Fruit fly (Drosophila melanogaster) whole organism, wandering third instar larva: Measurements from ENCODE around the gene brv2.

Experiments used
- Abd-B ChIP-seq: fragments of >200 bp; optimal IDR thresholded peaks from 2 replicates; lab custom pipeline; 2017; ENCODE audit warnings: missing biosample characterization, missing genetic modification characterization
- CG32264 ChIP-seq: fragments of 200-800 bp; sonication (Bioruptor generic); optimal IDR thresholded peaks from 2 replicates; lab custom pipeline; 2016; ENCODE audit warnings: missing biosample characterization, missing genetic modification characterization
- CG9705 ChIP-seq: fragments of 200-800 bp; sonication (Bioruptor generic); optimal IDR thresholded peaks from 2 replicates; lab custom pipeline; 2018; ENCODE audit warnings: missing biosample characterization, mild to moderate bottlenecking, missing genetic modification characterization
- CrebA ChIP-seq: fragments of 200-800 bp; sonication (Bioruptor generic); optimal IDR thresholded peaks from 2 replicates; lab custom pipeline; 2016; ENCODE audit warnings: missing biosample characterization, mild to moderate bottlenecking, missing genetic modification characterization, borderline replicate concordance
- Dfd ChIP-seq: fragments of >200 bp; optimal IDR thresholded peaks from 2 replicates; lab custom pipeline; 2017; ENCODE audit warnings: missing biosample characterization, missing genetic modification characterization
- GATAd ChIP-seq: sonication (Bioruptor generic); optimal IDR thresholded peaks from 2 replicates; lab custom pipeline; 2016; ENCODE audit warnings: missing biosample characterization, missing genetic modification characterization
- HLH106 ChIP-seq: fragments of 200-800 bp; optimal IDR thresholded peaks from 3 replicates; lab custom pipeline; 2019; ENCODE audit warnings: missing biosample characterization, mild to moderate bottlenecking, missing genetic modification characterization, moderate library complexity
- Hnf4 ChIP-seq: fragments of 200-800 bp; sonication (Bioruptor generic); optimal IDR thresholded peaks from 2 replicates; lab custom pipeline; 2016; ENCODE audit warnings: missing biosample characterization, mild to moderate bottlenecking, missing genetic modification characterization
- Hr78 ChIP-seq: fragments of >200 bp; optimal IDR thresholded peaks from 2 replicates; lab custom pipeline; 2017; ENCODE audit warnings: missing biosample characterization, missing genetic modification characterization
- Hr83 ChIP-seq: fragments of 200-300 bp; sonication (Bioruptor generic); optimal IDR thresholded peaks from 2 replicates; lab custom pipeline; 2016; ENCODE audit warnings: missing biosample characterization, mild to moderate bottlenecking, missing genetic modification characterization, moderate library complexity; ENCODE audit not compliant: poor library complexity, severe bottlenecking
- Jra ChIP-seq: sonication (Bioruptor generic); optimal IDR thresholded peaks from 2 replicates; lab custom pipeline; 2016; ENCODE audit warnings: missing biosample characterization, missing genetic modification characterization
- Mio ChIP-seq: sonication (Bioruptor generic); optimal IDR thresholded peaks from 2 replicates; lab custom pipeline; 2016; ENCODE audit warnings: missing biosample characterization, missing genetic modification characterization
- Myc ChIP-seq: fragments of >200 bp; optimal IDR thresholded peaks from 2 replicates; lab custom pipeline; 2017
- N ChIP-seq: fragments of >200 bp; optimal IDR thresholded peaks from 2 replicates; lab custom pipeline; 2018; ENCODE audit warnings: missing biosample characterization, missing external identifiers, missing genetic modification characterization
- OdsH ChIP-seq: fragments of 200-800 bp; sonication (Bioruptor generic); optimal IDR thresholded peaks from 2 replicates; lab custom pipeline; 2016; ENCODE audit warnings: missing biosample characterization, mild to moderate bottlenecking, missing genetic modification characterization
- Rel ChIP-seq, 2 experiments: fragments of 200-800 bp; sonication (Bioruptor generic) in 1 of 2; optimal IDR thresholded peaks; 2 replicates in 1 of 2; 3 replicates in 1 of 2; lab custom pipeline; 2016 to 2019; ENCODE audit warnings: mild to moderate bottlenecking in 2 of 2, missing biosample characterization in 2 of 2, missing genetic modification characterization in 2 of 2, moderate library complexity in 1 of 2
- Vsx2 ChIP-seq: fragments of 200-300, 225-300 bp; sonication (Bioruptor generic); optimal IDR thresholded peaks from 2 replicates; lab custom pipeline; 2018; ENCODE audit warnings: missing biosample characterization, missing genetic modification characterization; ENCODE audit not compliant: partially characterized antibody
- br ChIP-seq: fragments of 200-800 bp; sonication (Bioruptor generic); optimal IDR thresholded peaks from 2 replicates; lab custom pipeline; 2016; ENCODE audit warnings: missing biosample characterization, missing genetic modification characterization
- brk ChIP-seq: fragments of 200-800 bp; sonication (Bioruptor generic); optimal IDR thresholded peaks from 2 replicates; lab custom pipeline; 2016; ENCODE audit warnings: missing biosample characterization, mild to moderate bottlenecking, missing genetic modification characterization
- dmrt93B ChIP-seq: fragments of 200-800 bp; sonication (Bioruptor generic); optimal IDR thresholded peaks from 2 replicates; lab custom pipeline; 2018; ENCODE audit warnings: missing biosample characterization, mild to moderate bottlenecking, missing genetic modification characterization
- ey ChIP-seq: fragments of 200-800 bp; sonication (Bioruptor generic); optimal IDR thresholded peaks from 2 replicates; lab custom pipeline; 2016; ENCODE audit warnings: missing biosample characterization, missing genetic modification characterization
- fru ChIP-seq: fragments of 200-800 bp; sonication (Bioruptor generic); optimal IDR thresholded peaks from 3 replicates; lab custom pipeline; 2016; ENCODE audit warnings: missing biosample characterization, mild to moderate bottlenecking, missing genetic modification characterization
- jim ChIP-seq: fragments of 175-275, 200-325 bp; sonication (Bioruptor generic); optimal IDR thresholded peaks from 2 replicates; lab custom pipeline; 2016; ENCODE audit warnings: missing biosample characterization, mild to moderate bottlenecking, missing genetic modification characterization
- lola ChIP-seq: fragments of >200 bp; optimal IDR thresholded peaks from 2 replicates; lab custom pipeline; 2017; ENCODE audit warnings: missing biosample characterization, missing genetic modification characterization
- pan ChIP-seq: fragments of >200 bp; optimal IDR thresholded peaks from 2 replicates; lab custom pipeline; 2017
- psq ChIP-seq: fragments of 200-800 bp; sonication (Bioruptor generic); optimal IDR thresholded peaks from 3 replicates; lab custom pipeline; 2017; ENCODE audit warnings: missing biosample characterization, mild to moderate bottlenecking, missing genetic modification characterization, moderate library complexity
- rgr ChIP-seq: fragments of 200-800 bp; sonication (Bioruptor generic); optimal IDR thresholded peaks from 3 replicates; lab custom pipeline; 2016; ENCODE audit warnings: missing biosample characterization, mild to moderate bottlenecking, missing genetic modification characterization
- sage ChIP-seq: fragments of 200-800 bp; sonication (Bioruptor generic); optimal IDR thresholded peaks from 2 replicates; lab custom pipeline; 2016; ENCODE audit warnings: missing biosample characterization, mild to moderate bottlenecking, missing genetic modification characterization
- sv ChIP-seq: fragments of 200-800 bp; sonication (Bioruptor generic); optimal IDR thresholded peaks from 3 replicates; lab custom pipeline; 2016; ENCODE audit warnings: missing biosample characterization, missing genetic modification characterization
- tai ChIP-seq: sonication (Bioruptor generic); optimal IDR thresholded peaks from 2 replicates; lab custom pipeline; 2016; ENCODE audit warnings: missing biosample characterization, missing genetic modification characterization
- usp ChIP-seq: fragments of >200 bp; optimal IDR thresholded peaks from 2 replicates; lab custom pipeline; 2017; ENCODE audit warnings: missing biosample characterization, missing genetic modification characterization
- woc ChIP-seq: sonication (Bioruptor generic); optimal IDR thresholded peaks from 2 replicates; lab custom pipeline; 2016; ENCODE audit warnings: missing biosample characterization, mild to moderate bottlenecking, missing genetic modification characterization

The brv2 gene

dm6 chr3L:17388895-17389294, 44.4 kb upstream of the brv2 start, which contains the start of gene CG13731:
Gene CG13731, minus strand, starts transcription at chr3L:17388956.
- TF ChIP-seq GATAd (GFP tag; lab: Kevin White, UChicago) (peak; percentile 6), Myc (no peak)

- TF ChIP-seq CrebA, result no peak
- no peak for TF ChIP-seq Dfd (GFP tag; lab: Kevin White, UChicago)
- no peak for TF ChIP-seq rgr (GFP tag; lab: Kevin White, UChicago)
- TF ChIP-seq Jra (GFP tag; lab: Kevin White, UChicago), result no peak
- no peak for TF ChIP-seq Myc
- no peak for TF ChIP-seq brk (GFP tag; lab: Kevin White, UChicago)
- TF ChIP-seq sv, result no peak
- no peak for TF ChIP-seq tai
- no peak for TF ChIP-seq br (GFP tag; lab: Kevin White, UChicago)
- no peak for TF ChIP-seq Hr83 (GFP tag; lab: Kevin White, UChicago)
- TF ChIP-seq CG32264 (GFP tag; lab: Kevin White, UChicago), result no peak
- TF ChIP-seq woc (GFP tag; lab: Kevin White, UChicago), result no peak
- no peak for TF ChIP-seq Hnf4 (GFP tag; lab: Kevin White, UChicago)
- TF ChIP-seq usp (GFP tag; lab: Kevin White, UChicago), result no peak
These were observed 42.3 kb upstream of the brv2 start for dm6 chr3L:17386612-17387382.

dm6 chr3L:17383714-17384113, 39.2 kb upstream of the brv2 start:
- TF ChIP-seq CG32264 (GFP tag; lab: Kevin White, UChicago) (no peak), GATAd (GFP tag; lab: Kevin White, UChicago) (no peak), Hr78 (GFP tag; lab: Kevin White, UChicago) (no peak)

- no peak for TF ChIP-seq Myc
- no peak for TF ChIP-seq brk (GFP tag; lab: Kevin White, UChicago)
- no peak for TF ChIP-seq OdsH
- TF ChIP-seq woc (GFP tag; lab: Kevin White, UChicago), result no peak
- no peak for TF ChIP-seq Hr78 (GFP tag; lab: Kevin White, UChicago)
- no peak for TF ChIP-seq Mio
- TF ChIP-seq pan (lab: Kevin White, UChicago), result no peak
- no peak for TF ChIP-seq Abd-B (GFP tag; lab: Kevin White, UChicago)
- no peak for TF ChIP-seq psq (GFP tag; lab: Kevin White, UChicago)
- TF ChIP-seq N (GFP tag; lab: Kevin White, UChicago), result no peak
- TF ChIP-seq Hnf4 (GFP tag; lab: Kevin White, UChicago), result no peak
- TF ChIP-seq CrebA, result no peak
- no peak for TF ChIP-seq ey (GFP tag; lab: Kevin White, UChicago)
- no peak for TF ChIP-seq tai
- no peak for TF ChIP-seq jim (GFP tag; lab: Kevin White, UChicago)
- TF ChIP-seq Vsx2 (GFP tag; lab: Kevin White, UChicago), result no peak
These were observed 38.8 kb upstream of the brv2 start for dm6 chr3L:17383285-17383684.

dm6 chr3L:17382628-17383027, 38.1 kb upstream of the brv2 start, which contains the start of gene CG13728:
Gene CG13728, minus strand, starts transcription at chr3L:17382728.
- TF ChIP-seq CG32264 (GFP tag; lab: Kevin White, UChicago) (no peak), usp (GFP tag; lab: Kevin White, UChicago) (no peak), ey (GFP tag; lab: Kevin White, UChicago) (no peak), sv (no peak), lola (no peak), jim (GFP tag; lab: Kevin White, UChicago) (no peak), Rel (GFP tag; optimal IDR thresholded peaks at IDR 0.05; lab: Kevin White, UChicago) (no peak), Rel (tag; optimal IDR thresholded peaks at IDR 0.05; lab: Kevin White, UChicago) (no peak), rgr (GFP tag; lab: Kevin White, UChicago) (no peak), tai (no peak), Hr83 (GFP tag; lab: Kevin White, UChicago) (no peak), sage (GFP tag; lab: Kevin White, UChicago) (no peak), Vsx2 (GFP tag; lab: Kevin White, UChicago) (no peak), Dfd (GFP tag; lab: Kevin White, UChicago) (no peak)

- TF ChIP-seq Myc, result no peak
- TF ChIP-seq brk (GFP tag; lab: Kevin White, UChicago), result no peak
- TF ChIP-seq dmrt93B (GFP tag; lab: Kevin White, UChicago), result no peak
- no peak for TF ChIP-seq Abd-B (GFP tag; lab: Kevin White, UChicago)
- no peak for TF ChIP-seq CG9705 (GFP tag; lab: Kevin White, UChicago)
- TF ChIP-seq tai, result no peak
- TF ChIP-seq CrebA, result no peak
- no peak for TF ChIP-seq fru (GFP tag; lab: Kevin White, UChicago)
- no peak for TF ChIP-seq HLH106
- no peak for TF ChIP-seq Jra (GFP tag; lab: Kevin White, UChicago)
- no peak for TF ChIP-seq Hr78 (GFP tag; lab: Kevin White, UChicago)
- TF ChIP-seq usp (GFP tag; lab: Kevin White, UChicago), result no peak
- TF ChIP-seq sage (GFP tag; lab: Kevin White, UChicago), result no peak
- TF ChIP-seq Hnf4 (GFP tag; lab: Kevin White, UChicago), result no peak
- no peak for TF ChIP-seq woc (GFP tag; lab: Kevin White, UChicago)
- no peak for TF ChIP-seq lola
- no peak for TF ChIP-seq ey (GFP tag; lab: Kevin White, UChicago)
- TF ChIP-seq, all 38 proteins: peak for 0
These were observed 37.5 kb upstream of the brv2 start for dm6 chr3L:17381990-17382389.
